Worm (Caenorhabditis elegans) whole organism, L2 larva: Measurements from ENCODE around the gene Y42G9A.2.

Experiments used
- C34F6.9 ChIP-seq: fragments of 150-350 bp; optimal IDR thresholded peaks from 2 replicates; lab custom pipeline; 2014; ENCODE audit warnings: missing biosample characterization, missing genetic modification characterization
- F13H6.1 ChIP-seq: sonication (generic microtip); optimal IDR thresholded peaks from 2 replicates; lab custom pipeline; 2016; ENCODE audit warnings: missing genetic modification characterization, missing compliant biosample characterization
- R02D3.7 ChIP-seq: fragments of 150-350 bp; optimal IDR thresholded peaks from 2 replicates; lab custom pipeline; 2014; ENCODE audit warnings: missing biosample characterization, missing genetic modification characterization
- Y55F3AM.14 ChIP-seq: fragments of 200-800 bp; sonication (Bioruptor generic); optimal IDR thresholded peaks from 2 replicates; lab custom pipeline; 2018; ENCODE audit warnings: mild to moderate bottlenecking, missing genetic modification characterization, missing compliant biosample characterization
- ZK546.5 ChIP-seq: sonication (generic microtip); optimal IDR thresholded peaks from 2 replicates; lab custom pipeline; 2017; ENCODE audit warnings: missing biosample characterization, missing genetic modification characterization
- ama-1 ChIP-seq: fragments of 150-350 bp; optimal IDR thresholded peaks from 2 replicates; lab custom pipeline; 2018; ENCODE audit warnings: inconsistent platforms
- blmp-1 ChIP-seq: sonication (generic microtip); optimal IDR thresholded peaks from 2 replicates; lab custom pipeline; 2017; ENCODE audit warnings: missing genetic modification characterization, mild to moderate bottlenecking, missing compliant biosample characterization, antibody characterized with exemption, moderate library complexity; ENCODE audit not compliant: insufficient read depth
- ceh-16 ChIP-seq: fragments of 150-350 bp; optimal IDR thresholded peaks from 2 replicates; lab custom pipeline; 2014; ENCODE audit warnings: missing biosample characterization, missing genetic modification characterization
- ceh-82 ChIP-seq: fragments of 150-350 bp; optimal IDR thresholded peaks from 2 replicates; lab custom pipeline; 2014; ENCODE audit warnings: missing biosample characterization, missing genetic modification characterization
- crh-2 ChIP-seq: sonication (generic microtip); optimal IDR thresholded peaks from 2 replicates; lab custom pipeline; 2017; ENCODE audit warnings: missing biosample characterization, missing genetic modification characterization
- dmd-4 ChIP-seq: sonication (generic microtip); optimal IDR thresholded peaks from 2 replicates; lab custom pipeline; 2017; ENCODE audit warnings: missing biosample characterization, missing genetic modification characterization
- egl-27 ChIP-seq: sonication (generic microtip); optimal IDR thresholded peaks from 3 replicates; lab custom pipeline; 2017; ENCODE audit warnings: missing biosample characterization, missing genetic modification reagents, missing genetic modification characterization
- elt-1 ChIP-seq: fragments of 150-350 bp; optimal IDR thresholded peaks from 2 replicates; lab custom pipeline; 2014; ENCODE audit warnings: missing biosample characterization, missing genetic modification characterization
- fos-1 ChIP-seq: fragments of 150-350 bp; optimal IDR thresholded peaks from 2 replicates; lab custom pipeline; 2014; ENCODE audit warnings: missing biosample characterization, missing genetic modification characterization
- gmeb-1 ChIP-seq: fragments of 150-350 bp; optimal IDR thresholded peaks from 2 replicates; lab custom pipeline; 2014; ENCODE audit warnings: missing biosample characterization, missing genetic modification characterization
- lin-11 ChIP-seq: fragments of 150-350 bp; sonication (generic microtip); optimal IDR thresholded peaks from 2 replicates; lab custom pipeline; 2014; ENCODE audit warnings: missing biosample characterization, missing genetic modification characterization, inconsistent platforms, mixed read lengths
- lin-13 ChIP-seq: fragments of 150-350 bp; optimal IDR thresholded peaks from 2 replicates; lab custom pipeline; 2014; ENCODE audit warnings: missing biosample characterization, missing genetic modification reagents, missing genetic modification characterization
- lin-39 ChIP-seq: fragments of 150-350 bp; optimal IDR thresholded peaks from 2 replicates; lab custom pipeline; 2014; ENCODE audit warnings: missing biosample characterization, missing genetic modification reagents, missing genetic modification characterization
- lsy-2 ChIP-seq, 2 experiments: fragments of 150-350 bp in 1 of 2; sonication (generic microtip) in 1 of 2; optimal IDR thresholded peaks; 2 replicates each; lab custom pipeline; 2014 to 2017; ENCODE audit warnings: missing biosample characterization in 2 of 2, missing genetic modification characterization in 2 of 2
- mab-5 ChIP-seq: fragments of 150-350 bp; optimal IDR thresholded peaks from 2 replicates; lab custom pipeline; 2014; ENCODE audit warnings: missing biosample characterization, missing genetic modification characterization
- mbf-1 ChIP-seq: sonication (generic microtip); optimal IDR thresholded peaks from 2 replicates; lab custom pipeline; 2017; ENCODE audit warnings: missing biosample characterization, missing genetic modification characterization
- nhr-11 ChIP-seq: fragments of 150-350 bp; optimal IDR thresholded peaks from 2 replicates; lab custom pipeline; 2014; ENCODE audit warnings: missing biosample characterization, missing genetic modification characterization
- nhr-12 ChIP-seq: fragments of 150-350 bp; optimal IDR thresholded peaks from 2 replicates; lab custom pipeline; 2014; ENCODE audit warnings: missing biosample characterization, missing genetic modification characterization
- nhr-129 ChIP-seq: fragments of 150-350 bp; optimal IDR thresholded peaks from 2 replicates; lab custom pipeline; 2014; ENCODE audit warnings: missing biosample characterization, missing genetic modification characterization
- nhr-21 ChIP-seq: fragments of 150-350 bp; optimal IDR thresholded peaks from 2 replicates; lab custom pipeline; 2014; ENCODE audit warnings: missing biosample characterization, missing genetic modification characterization
- nhr-23 ChIP-seq: fragments of 150-350 bp; optimal IDR thresholded peaks from 2 replicates; lab custom pipeline; 2014; ENCODE audit warnings: missing biosample characterization, missing genetic modification reagents, missing genetic modification characterization
- nhr-6 ChIP-seq: fragments of 150-350 bp; optimal IDR thresholded peaks from 2 replicates; lab custom pipeline; 2014; ENCODE audit warnings: missing biosample characterization, missing genetic modification characterization
- nhr-77 ChIP-seq: fragments of 150-350 bp; optimal IDR thresholded peaks from 2 replicates; lab custom pipeline; 2014; ENCODE audit warnings: missing biosample characterization, missing genetic modification characterization
- sem-4 ChIP-seq: fragments of 150-350 bp; optimal IDR thresholded peaks from 2 replicates; lab custom pipeline; 2014; ENCODE audit warnings: missing biosample characterization, missing genetic modification reagents, missing genetic modification characterization
- sma-3 ChIP-seq: sonication (generic microtip); optimal IDR thresholded peaks from 2 replicates; lab custom pipeline; 2016; ENCODE audit warnings: missing genetic modification reagents, missing genetic modification characterization, missing compliant biosample characterization
- sma-9 ChIP-seq, 2 experiments: fragments of 150-350 bp in 1 of 2; sonication (generic microtip) in 1 of 2; optimal IDR thresholded peaks; 2 replicates each; lab custom pipeline; 2014 to 2016; ENCODE audit warnings: missing genetic modification characterization in 2 of 2, mild to moderate bottlenecking in 1 of 2, missing biosample characterization in 1 of 2, missing compliant biosample characterization in 1 of 2, missing genetic modification reagents in 1 of 2, moderate library complexity in 1 of 2
- unc-39 ChIP-seq: fragments of 150-350 bp; optimal IDR thresholded peaks from 2 replicates; lab custom pipeline; 2014; ENCODE audit warnings: missing biosample characterization, missing genetic modification characterization
- ztf-1 ChIP-seq: fragments of 200-800 bp; sonication (Bioruptor generic); conservative IDR thresholded peaks from 2 replicates; pipeline ENCODE4 v1.3.6; 2022; ENCODE audit warnings: missing genetic modification characterization, missing compliant biosample characterization
- ztf-11 ChIP-seq: sonication (generic microtip); optimal IDR thresholded peaks from 2 replicates; lab custom pipeline; 2017; ENCODE audit warnings: missing biosample characterization, missing genetic modification characterization
- ztf-4 ChIP-seq: fragments of 150-350 bp; optimal IDR thresholded peaks from 2 replicates; lab custom pipeline; 2014; ENCODE audit warnings: missing biosample characterization, missing genetic modification characterization

Gene Y42G9A.2

DNA sequence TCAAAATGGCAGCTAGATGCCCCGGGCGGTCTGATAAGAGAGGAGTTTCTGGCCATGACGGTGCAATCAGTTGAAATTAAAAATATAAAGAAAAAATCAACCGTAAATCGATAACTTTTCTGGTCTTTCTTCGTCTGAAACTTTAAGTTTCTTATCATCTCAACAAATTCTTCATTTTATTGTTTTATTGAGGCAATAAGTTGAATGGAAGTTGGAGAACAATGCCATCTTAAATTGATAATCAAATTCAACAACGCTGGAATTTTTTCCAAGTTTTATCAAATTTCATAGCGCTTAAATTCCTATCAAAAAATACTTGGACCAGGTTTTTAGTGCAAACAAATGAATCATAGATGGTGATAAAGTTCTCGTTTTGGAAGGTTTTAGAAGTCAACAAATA is 31.0 kb upstream of the Y42G9A.2 start:
- TF ChIP-seq ztf-4 (tag; lab: Kevin White, UChicago) (no peak), unc-39 (no peak), mab-5 (tag; lab: Kevin White, UChicago) (no peak), R02D3.7 (no peak), sma-9 (GFP tag; optimal IDR thresholded peaks at IDR 0.05; lab: Kevin White, UChicago) (no peak), sma-9 (tag; optimal IDR thresholded peaks at IDR 0.05; lab: Kevin White, UChicago) (no peak), nhr-77 (tag; lab: Kevin White, UChicago) (no peak), fos-1 (tag; lab: Kevin White, UChicago) (peak; percentile 87), egl-27 (tag; lab: Kevin White, UChicago) (no peak), gmeb-1 (tag; lab: Kevin White, UChicago) (peak; percentile 13), lin-11 (tag; lab: Kevin White, UChicago) (no peak), nhr-21 (no peak), ama-1 (lab: Kevin White, UChicago) (no peak), elt-1 (no peak)

DNA sequence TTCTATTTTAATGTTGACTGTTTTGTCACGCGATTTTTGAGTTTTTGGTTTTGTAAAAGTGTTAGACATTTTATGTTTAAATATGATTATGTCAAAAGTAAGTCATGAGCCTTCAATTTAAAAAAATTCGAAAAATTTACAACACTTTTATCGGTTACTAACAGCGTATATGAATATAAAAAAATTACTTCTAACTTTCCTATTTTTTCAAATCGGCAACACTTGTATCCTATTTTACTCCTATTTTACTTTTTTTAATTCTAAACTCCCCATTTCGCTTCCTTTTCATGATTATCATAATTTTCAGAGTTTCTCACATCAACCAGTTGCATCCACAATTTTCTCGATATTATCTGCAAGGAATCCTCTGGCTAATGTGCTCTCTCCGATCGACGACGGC is 29.7 kb upstream of the Y42G9A.2 start, which contains the start of gene kin-18:
TSS of gene kin-18 (plus strand) at position 301 of the 400 bp plus-strand sequence.
- TF ChIP-seq nhr-77 (tag; lab: Kevin White, UChicago) (no peak), lin-39 (no peak), nhr-11 (no peak), gmeb-1 (tag; lab: Kevin White, UChicago) (no peak), mbf-1 (tag; lab: Kevin White, UChicago) (no peak), ZK546.5 (tag; lab: Kevin White, UChicago) (no peak), ceh-82 (tag; lab: Kevin White, UChicago) (no peak), mab-5 (tag; lab: Kevin White, UChicago) (no peak), blmp-1 (no peak), lsy-2 (tag; optimal IDR thresholded peaks at IDR 0.05; lab: Kevin White, UChicago) (no peak), fos-1 (tag; lab: Kevin White, UChicago) (no peak), egl-27 (tag; lab: Kevin White, UChicago) (no peak), ama-1 (lab: Kevin White, UChicago) (no peak), F13H6.1 (no peak), C34F6.9 (tag; lab: Kevin White, UChicago) (no peak), nhr-23 (tag; lab: Kevin White, UChicago) (no peak)

DNA sequence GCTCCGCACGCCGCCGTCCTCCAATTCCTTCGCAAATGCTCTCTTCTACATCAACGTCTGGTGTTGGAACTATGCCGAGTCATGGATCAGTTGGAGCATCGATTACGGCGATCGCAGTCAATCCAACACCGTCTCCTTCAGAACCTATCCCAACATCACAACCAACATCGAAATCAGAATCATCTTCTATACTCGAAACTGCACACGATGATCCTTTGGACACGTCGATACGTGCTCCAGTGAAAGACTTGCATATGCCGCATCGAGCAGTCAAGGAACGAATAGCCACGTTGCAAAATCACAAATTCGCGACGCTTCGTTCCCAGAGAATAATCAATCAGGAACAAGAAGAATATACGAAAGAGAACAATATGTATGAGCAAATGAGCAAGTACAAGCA is 27.0 kb upstream of the Y42G9A.2 start:
- TF ChIP-seq sem-4 (tag; lab: Kevin White, UChicago) = no peak
- no peak for TF ChIP-seq lin-39
- no peak for TF ChIP-seq nhr-12 (tag; lab: Kevin White, UChicago)
- TF ChIP-seq dmd-4 (tag; lab: Kevin White, UChicago) = no peak
- TF ChIP-seq ztf-1 (GFP tag; lab: Robert Waterston, UW) = no peak

DNA sequence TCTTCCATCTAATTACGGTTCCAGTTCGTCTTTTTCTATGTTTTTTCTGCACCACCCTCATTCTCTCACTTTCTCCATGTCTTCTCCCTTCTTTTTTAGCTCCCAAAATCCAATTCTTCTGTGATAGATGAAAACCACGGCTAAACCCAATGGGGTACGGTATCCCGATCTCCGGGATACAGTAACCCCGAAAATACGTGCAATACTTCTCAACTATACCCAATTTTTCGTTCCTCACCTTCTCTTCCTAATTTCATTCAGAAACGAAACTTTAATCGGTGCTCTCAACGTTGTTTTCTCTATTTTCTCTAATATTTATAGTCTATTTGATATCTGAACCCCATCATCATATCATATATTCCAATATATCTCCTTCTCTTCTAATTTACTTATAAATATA is 24.3 kb upstream of the Y42G9A.2 start:
- TF ChIP-seq nhr-6 (tag; lab: Kevin White, UChicago) (no peak), crh-2 (peak; percentile 37), ama-1 (lab: Kevin White, UChicago) (peak; percentile 37), ceh-16 (tag; lab: Kevin White, UChicago) (no peak), sma-9 (GFP tag; optimal IDR thresholded peaks at IDR 0.05; lab: Kevin White, UChicago) (no peak), sma-9 (tag; optimal IDR thresholded peaks at IDR 0.05; lab: Kevin White, UChicago) (no peak), Y55F3AM.14 (GFP tag; lab: Kevin White, UChicago) (peak; percentile 55), ztf-4 (tag; lab: Kevin White, UChicago) (peak; percentile 35)
- TF ChIP-seq, all 48 proteins: peak for 4

DNA sequence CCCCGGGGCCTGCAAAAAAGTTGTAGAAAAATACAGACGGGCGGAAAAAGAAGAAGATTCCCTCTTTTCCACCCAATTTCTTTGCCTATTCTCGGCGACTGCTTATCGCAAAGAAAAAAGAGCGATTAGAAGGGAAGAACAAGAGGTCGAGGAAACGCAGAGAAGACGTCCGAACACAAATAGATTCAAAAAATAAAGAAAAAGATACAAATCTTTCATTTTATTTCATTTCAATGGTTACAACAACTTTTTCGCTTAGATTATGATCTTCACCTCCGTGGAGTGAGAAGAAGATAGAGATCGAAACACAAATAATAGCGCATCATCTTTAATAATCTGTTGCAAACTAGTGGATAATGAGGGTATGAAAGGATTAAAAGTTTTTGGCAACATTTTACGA is 15.9 kb upstream of the Y42G9A.2 start:
- no peak for TF ChIP-seq mbf-1 (tag; lab: Kevin White, UChicago)
- TF ChIP-seq ceh-16 (tag; lab: Kevin White, UChicago) = peak; percentile 60
- TF ChIP-seq egl-27 (tag; lab: Kevin White, UChicago) = peak; percentile 59
- TF ChIP-seq blmp-1 = no peak
- TF ChIP-seq lsy-2 (tag; optimal IDR thresholded peaks at IDR 0.05; lab: Kevin White, UChicago) = peak in 1 of 2 experiments; percentile 31
- no peak for TF ChIP-seq Y55F3AM.14 (GFP tag; lab: Kevin White, UChicago)
- TF ChIP-seq lin-13 (GFP tag; lab: Kevin White, UChicago) = peak; percentile 8
- no peak for TF ChIP-seq lin-39
- no peak for TF ChIP-seq nhr-129 (tag; lab: Kevin White, UChicago)
- peak; percentile 83 for TF ChIP-seq elt-1
- peak; percentile 30 for TF ChIP-seq nhr-21
- peak; percentile 13 for TF ChIP-seq fos-1 (tag; lab: Kevin White, UChicago)
- TF ChIP-seq mab-5 (tag; lab: Kevin White, UChicago) = no peak
- no peak for TF ChIP-seq sma-3 (GFP tag; lab: Kevin White, UChicago)
- TF ChIP-seq ztf-11 = no peak
- TF ChIP-seq sma-9 (GFP tag; optimal IDR thresholded peaks at IDR 0.05; lab: Kevin White, UChicago) = peak; percentile 56
- no peak for TF ChIP-seq sma-9 (tag; optimal IDR thresholded peaks at IDR 0.05; lab: Kevin White, UChicago)
- TF ChIP-seq sem-4 (tag; lab: Kevin White, UChicago) = peak; percentile 46
